Fruit fly (Drosophila melanogaster) whole organism, embryonic: ENCODE data around the gene bib.

Experiments
- CG1024 ChIP-seq: fragments of 200-800 bp; sonication (Bioruptor generic); IDR thresholded peaks from 2 replicates; pipeline ENCODE4 v1.3.6; 2022; ENCODE audit warnings: missing biosample characterization, missing genetic modification characterization
- CG10431 ChIP-seq: fragments of 200-800 bp; sonication (Bioruptor generic); optimal IDR thresholded peaks from 3 replicates; lab custom pipeline; 2018; ENCODE audit warnings: missing biosample characterization, mild to moderate bottlenecking, missing genetic modification characterization
- CG11504 ChIP-seq: fragments of 200-800 bp; sonication (Bioruptor generic); optimal IDR thresholded peaks from 3 replicates; lab custom pipeline; 2019; ENCODE audit warnings: missing biosample characterization, mild to moderate bottlenecking, missing genetic modification characterization, moderate library complexity
- CG1233 ChIP-seq: fragments of 200-800 bp; sonication (Bioruptor generic); optimal IDR thresholded peaks from 4 replicates; lab custom pipeline; 2018; ENCODE audit warnings: missing biosample characterization, mild to moderate bottlenecking, missing genetic modification characterization
- CG14667 ChIP-seq: fragments of 200-800 bp; sonication (Bioruptor generic); IDR thresholded peaks from 2 replicates; pipeline ENCODE4 v1.3.6; 2022; ENCODE audit warnings: missing biosample characterization, missing genetic modification characterization
- CG1603 ChIP-seq: fragments of 200-800 bp; sonication (Bioruptor generic); optimal IDR thresholded peaks from 2 replicates; lab custom pipeline; 2019; ENCODE audit warnings: missing biosample characterization, mild to moderate bottlenecking, missing genetic modification characterization, moderate library complexity
- CG17359 ChIP-seq: fragments of 200-800 bp; sonication (Bioruptor generic); optimal IDR thresholded peaks from 3 replicates; lab custom pipeline; 2018; ENCODE audit warnings: missing biosample characterization, mild to moderate bottlenecking, missing genetic modification characterization, moderate library complexity
- CG17361 ChIP-seq: fragments of 200-800 bp; sonication (Bioruptor generic); IDR thresholded peaks from 3 replicates; pipeline ENCODE4 v1.3.6; 2022; ENCODE audit warnings: missing biosample characterization, missing genetic modification characterization
- CG17802 ChIP-seq: fragments of 200-800 bp; sonication (Bioruptor generic); optimal IDR thresholded peaks from 2 replicates; lab custom pipeline; 2018; ENCODE audit warnings: missing biosample characterization, mild to moderate bottlenecking, missing genetic modification characterization, moderate library complexity
- CG2712 ChIP-seq: fragments of 200-800 bp; optimal IDR thresholded peaks from 3 replicates; lab custom pipeline; 2019; ENCODE audit warnings: missing biosample characterization, mild to moderate bottlenecking, missing genetic modification characterization, moderate library complexity
- CG2875 ChIP-seq: fragments of 200-800 bp; sonication (Bioruptor generic); optimal IDR thresholded peaks from 2 replicates; lab custom pipeline; 2017; ENCODE audit warnings: missing biosample characterization, mild to moderate bottlenecking, missing genetic modification characterization, missing genetic modification reagents
- CG31441 ChIP-seq: fragments of 200-800 bp; sonication (Bioruptor generic); IDR thresholded peaks from 2 replicates; pipeline ENCODE4 v1.3.6; 2022; ENCODE audit warnings: missing biosample characterization, missing genetic modification characterization
- CG33557 ChIP-seq: fragments of 200-800 bp; sonication (Bioruptor generic); optimal IDR thresholded peaks from 2 replicates; lab custom pipeline; 2019; ENCODE audit warnings: missing biosample characterization, mild to moderate bottlenecking, missing genetic modification characterization, moderate library complexity
- CG3407 ChIP-seq: fragments of 200-800 bp; sonication (Bioruptor generic); optimal IDR thresholded peaks from 2 replicates; lab custom pipeline; 2018; ENCODE audit warnings: missing biosample characterization, mild to moderate bottlenecking, missing genetic modification characterization
- CG4404 ChIP-seq: fragments of 200-800 bp; sonication (Bioruptor generic); IDR thresholded peaks from 2 replicates; pipeline ENCODE4 v1.3.6; 2022; ENCODE audit warnings: missing biosample characterization, missing genetic modification characterization
- CG7372 ChIP-seq: fragments of 200-800 bp; sonication (Bioruptor generic); IDR thresholded peaks from 2 replicates; pipeline ENCODE4 v1.3.6; 2022; ENCODE audit warnings: missing biosample characterization, missing genetic modification characterization
- CG8281 ChIP-seq: fragments of 200-800 bp; sonication (Bioruptor generic); optimal IDR thresholded peaks from 2 replicates; lab custom pipeline; 2018; ENCODE audit warnings: missing biosample characterization, mild to moderate bottlenecking, missing genetic modification characterization, moderate library complexity
- CG9437 ChIP-seq: fragments of 200-800 bp; sonication (Bioruptor generic); optimal IDR thresholded peaks from 2 replicates; lab custom pipeline; 2018; ENCODE audit warnings: missing biosample characterization, mild to moderate bottlenecking, missing genetic modification characterization
- CG9876 ChIP-seq: fragments of 200-800 bp; sonication (Bioruptor generic); optimal IDR thresholded peaks from 2 replicates; lab custom pipeline; 2016; ENCODE audit warnings: missing biosample characterization, missing genetic modification characterization
- D ChIP-seq, 2 experiments: fragments of 200-800 bp in 1 of 2; fragments of >200 bp in 1 of 2; sonication (Bioruptor generic) in 1 of 2; optimal IDR thresholded peaks; 2 replicates in 1 of 2; 3 replicates in 1 of 2; lab custom pipeline; 2017; ENCODE audit warnings: mild to moderate bottlenecking in 1 of 2, missing biosample characterization in 1 of 2, missing genetic modification characterization in 1 of 2, missing genetic modification reagents in 1 of 2
- Doc3 ChIP-seq: fragments of 200-800 bp; sonication (Bioruptor generic); IDR thresholded peaks from 3 replicates; pipeline ENCODE4 v1.3.6; 2022; ENCODE audit warnings: missing biosample characterization, missing genetic modification characterization; ENCODE audit not compliant: partially characterized antibody
- Fer1 ChIP-seq: fragments of 200-800 bp; sonication (Bioruptor generic); optimal IDR thresholded peaks from 2 replicates; lab custom pipeline; 2017; ENCODE audit warnings: missing biosample characterization, mild to moderate bottlenecking, missing genetic modification characterization
- Kr ChIP-seq: fragments of 200-800 bp; sonication (Bioruptor generic); optimal IDR thresholded peaks from 2 replicates; lab custom pipeline; 2017; ENCODE audit warnings: missing biosample characterization, mild to moderate bottlenecking, missing genetic modification characterization
- Lpt ChIP-seq: fragments of >200 bp; optimal IDR thresholded peaks from 2 replicates; lab custom pipeline; 2018; ENCODE audit warnings: missing biosample characterization, missing genetic modification characterization
- Max ChIP-seq: fragments of 200-800 bp; sonication (Bioruptor generic); optimal IDR thresholded peaks from 2 replicates; lab custom pipeline; 2016; ENCODE audit warnings: missing biosample characterization, mild to moderate bottlenecking, missing genetic modification characterization
- Ravus ChIP-seq: fragments of 200-800 bp; sonication (Bioruptor generic); IDR thresholded peaks from 2 replicates; pipeline ENCODE4 v1.3.6; 2022; ENCODE audit warnings: missing biosample characterization, missing genetic modification characterization
- Sox102F ChIP-seq: fragments of 200-800 bp; sonication (Bioruptor generic); optimal IDR thresholded peaks from 2 replicates; lab custom pipeline; 2018; ENCODE audit warnings: missing biosample characterization, mild to moderate bottlenecking, missing genetic modification characterization, moderate library complexity
- Xrp1 ChIP-seq: fragments of 200-800 bp; sonication (Bioruptor generic); IDR thresholded peaks from 2 replicates; pipeline ENCODE4 v1.3.6; 2022; ENCODE audit warnings: missing biosample characterization, missing genetic modification characterization
- amos ChIP-seq: fragments of 200-800 bp; sonication (Bioruptor generic); IDR thresholded peaks from 2 replicates; pipeline ENCODE4 v1.3.6; 2022; ENCODE audit warnings: missing biosample characterization, missing genetic modification characterization; ENCODE audit not compliant: partially characterized antibody
- bowl ChIP-seq: fragments of 200-800 bp; sonication (Bioruptor generic); IDR thresholded peaks from 2 replicates; pipeline ENCODE4 v1.3.6; 2022; ENCODE audit warnings: missing biosample characterization, missing genetic modification characterization
- cad ChIP-seq: fragments of >200 bp; optimal IDR thresholded peaks from 2 replicates; lab custom pipeline; 2017; ENCODE audit warnings: missing biosample characterization, missing genetic modification characterization
- danr ChIP-seq: fragments of 200-800 bp; sonication (Bioruptor generic); IDR thresholded peaks from 2 replicates; pipeline ENCODE4 v1.3.6; 2022; ENCODE audit warnings: missing biosample characterization, missing genetic modification characterization
- ems ChIP-seq: fragments of 200-800 bp; sonication (Bioruptor generic); optimal IDR thresholded peaks from 3 replicates; lab custom pipeline; 2016; ENCODE audit warnings: missing biosample characterization, missing genetic modification characterization
- gcm ChIP-seq: fragments of 200-800 bp; sonication (Bioruptor generic); optimal IDR thresholded peaks from 2 replicates; lab custom pipeline; 2019; ENCODE audit warnings: missing biosample characterization, mild to moderate bottlenecking, missing genetic modification characterization, moderate library complexity
- klu ChIP-seq: fragments of 200-800 bp; sonication (Bioruptor generic); IDR thresholded peaks from 2 replicates; pipeline ENCODE4 v1.3.6; 2022; ENCODE audit warnings: missing biosample characterization, missing genetic modification characterization
- odd ChIP-seq: fragments of 200-800 bp; sonication (Bioruptor generic); optimal IDR thresholded peaks from 2 replicates; lab custom pipeline; 2017; ENCODE audit warnings: missing biosample characterization, mild to moderate bottlenecking, missing genetic modification characterization
- org-1 ChIP-seq: fragments of 200-800 bp; sonication (Bioruptor generic); optimal IDR thresholded peaks from 2 replicates; lab custom pipeline; 2017; ENCODE audit warnings: missing biosample characterization, missing genetic modification characterization
- p53 ChIP-seq: fragments of 200-800 bp; sonication (Bioruptor generic); optimal IDR thresholded peaks from 2 replicates; lab custom pipeline; 2016; ENCODE audit warnings: missing biosample characterization, missing genetic modification characterization
- pfk ChIP-seq: fragments of 200-800 bp; sonication (Bioruptor generic); optimal IDR thresholded peaks from 2 replicates; lab custom pipeline; 2018; ENCODE audit warnings: missing biosample characterization, mild to moderate bottlenecking, missing genetic modification characterization, moderate library complexity
- run ChIP-seq: fragments of 200-800 bp; sonication (Bioruptor generic); optimal IDR thresholded peaks from 3 replicates; lab custom pipeline; 2018; ENCODE audit warnings: missing biosample characterization, mild to moderate bottlenecking, missing genetic modification characterization
- shn ChIP-seq: fragments of 200-800 bp; sonication (Bioruptor generic); optimal IDR thresholded peaks from 3 replicates; lab custom pipeline; 2016; ENCODE audit warnings: missing biosample characterization, missing genetic modification characterization
- slbo ChIP-seq: fragments of 200-800 bp; sonication (Bioruptor generic); IDR thresholded peaks from 2 replicates; pipeline ENCODE4 v1.3.6; 2022; ENCODE audit warnings: missing biosample characterization, missing genetic modification characterization
- slou ChIP-seq: fragments of 200-800 bp; sonication (Bioruptor generic); optimal IDR thresholded peaks from 3 replicates; lab custom pipeline; 2016; ENCODE audit warnings: missing biosample characterization, missing genetic modification characterization
- slp2 ChIP-seq: fragments of 200-800 bp; sonication (Bioruptor generic); optimal IDR thresholded peaks from 2 replicates; lab custom pipeline; 2016; ENCODE audit warnings: missing biosample characterization, missing genetic modification characterization
- ssp ChIP-seq: fragments of 200-800 bp; sonication (Bioruptor generic); IDR thresholded peaks from 2 replicates; pipeline ENCODE4 v1.3.6; 2022; ENCODE audit warnings: missing biosample characterization, missing genetic modification characterization
- stwl ChIP-seq: fragments of 200-800 bp; sonication (Bioruptor generic); optimal IDR thresholded peaks from 3 replicates; lab custom pipeline; 2018; ENCODE audit warnings: missing biosample characterization, mild to moderate bottlenecking, missing genetic modification characterization, moderate library complexity
- vnd ChIP-seq: fragments of 200-800 bp; sonication (Bioruptor generic); IDR thresholded peaks from 3 replicates; pipeline ENCODE4 v1.3.6; 2022; ENCODE audit warnings: missing biosample characterization, missing genetic modification characterization; ENCODE audit not compliant: partially characterized antibody
- vvl ChIP-seq: fragments of 200-800 bp; sonication (Bioruptor generic); IDR thresholded peaks from 2 replicates; pipeline ENCODE4 v1.3.6; 2022; ENCODE audit warnings: missing biosample characterization, missing genetic modification characterization

Gene bib

DNA sequence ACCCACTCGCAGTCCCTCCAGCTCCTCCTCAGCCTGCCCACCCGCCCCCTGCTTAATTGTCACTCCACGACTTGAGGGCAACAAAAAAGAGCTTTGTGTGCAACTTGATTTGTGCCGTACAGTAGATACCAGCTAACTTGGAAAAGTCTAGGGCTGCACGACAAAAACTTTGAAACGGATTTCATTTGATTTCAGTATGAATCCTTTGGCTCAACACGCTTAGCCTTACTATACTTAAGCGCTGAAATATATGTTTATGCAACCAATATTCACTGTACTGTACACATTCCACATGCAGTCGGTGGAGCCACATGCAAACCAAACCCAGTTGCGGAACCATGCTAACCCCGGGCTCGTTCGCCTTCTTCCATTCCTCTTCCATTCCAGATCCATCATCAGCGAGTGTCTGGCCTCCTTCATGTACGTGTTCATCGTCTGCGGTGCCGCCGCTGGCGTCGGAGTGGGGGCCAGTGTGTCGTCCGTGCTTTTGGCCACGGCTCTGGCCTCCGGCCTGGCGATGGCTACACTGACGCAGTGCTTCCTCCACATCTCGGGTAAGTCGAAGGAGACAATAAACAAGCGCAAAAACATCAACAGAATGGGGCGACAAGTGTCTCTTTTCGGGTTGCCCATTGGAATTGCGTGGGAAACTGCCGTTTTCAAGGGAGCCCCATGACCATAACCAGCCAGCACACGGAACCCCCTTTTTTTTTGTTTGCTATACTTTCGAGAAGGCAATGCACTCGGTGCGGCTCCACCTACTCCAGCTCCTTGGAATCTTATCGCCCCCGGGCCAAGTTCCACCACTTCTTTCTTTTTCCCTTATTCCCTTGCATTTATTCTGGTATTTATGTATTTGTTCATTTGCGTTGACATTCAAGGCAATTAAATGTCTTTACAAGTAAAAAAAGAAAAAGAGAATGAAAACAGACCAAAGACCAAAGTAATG lies 2.2 kb downstream of the bib start:
- TF ChIP-seq stwl (tag; lab: Kevin White, UChicago) (no peak), CG4404 (GFP tag; lab: Robert Waterston, UW) (peak; percentile 36; the same call in 1 of the 2 replicates), p53 (GFP tag; lab: Kevin White, UChicago) (no peak), Ravus (GFP tag; lab: Robert Waterston, UW) (no peak), slbo (GFP tag; lab: Robert Waterston, UW) (peak; percentile 36; the same call in 1 of the 2 replicates), CG33557 (no peak), odd (no peak), cad (no peak), D (optimal IDR thresholded peaks at IDR 0.05; lab: Kevin White, UChicago) (no peak), D (GFP tag; optimal IDR thresholded peaks at IDR 0.05; lab: Kevin White, UChicago) (peak; percentile 67), vvl (GFP tag; lab: Robert Waterston, UW) (peak; percentile 87), CG2875 (GFP tag; lab: Kevin White, UChicago) (peak; percentile 10), CG1024 (GFP tag; lab: Robert Waterston, UW) (peak; percentile 70), Max (GFP tag; lab: Kevin White, UChicago) (no peak), gcm (GFP tag; lab: Kevin White, UChicago) (no peak), CG8281 (no peak), pfk (GFP tag; lab: Kevin White, UChicago) (no peak), CG11504 (tag; lab: Kevin White, UChicago) (peak; percentile 79), bowl (no peak), ems (GFP tag; lab: Kevin White, UChicago) (no peak), CG17802 (tag; lab: Kevin White, UChicago) (peak; percentile 55), org-1 (GFP tag; lab: Kevin White, UChicago) (peak; percentile 37), CG3407 (GFP tag; lab: Kevin White, UChicago) (peak; percentile 1), klu (GFP tag; lab: Robert Waterston, UW) (no peak), Kr (GFP tag; lab: Kevin White, UChicago) (no peak), CG2712 (tag; lab: Kevin White, UChicago) (peak; percentile 71), CG14667 (GFP tag; lab: Robert Waterston, UW) (peak; percentile 65), danr (GFP tag; lab: Robert Waterston, UW) (0 out of 2 replicates have a peak, but pooled peaks have one; percentile 21), CG1603 (tag; lab: Kevin White, UChicago) (peak; percentile 83), Lpt (GFP tag; lab: Kevin White, UChicago) (no peak), CG17359 (tag; lab: Kevin White, UChicago) (peak; percentile 72), CG1233 (GFP tag; lab: Kevin White, UChicago) (peak; percentile 6), shn (GFP tag; lab: Kevin White, UChicago) (peak; percentile 6), slp2 (GFP tag; lab: Kevin White, UChicago) (peak; percentile 16), Xrp1 (GFP tag; lab: Robert Waterston, UW) (peak; percentile 85), vnd (GFP tag; lab: Robert Waterston, UW) (no peak), slou (GFP tag; lab: Kevin White, UChicago) (no peak), CG17361 (peak; percentile 62; the same call in 2 of the 3 replicates), CG9437 (GFP tag; lab: Kevin White, UChicago) (no peak), Doc3 (GFP tag; lab: Robert Waterston, UW) (no peak), amos (no peak), CG7372 (GFP tag; lab: Robert Waterston, UW) (0 out of 2 replicates have a peak, but pooled peaks have one; percentile 38), CG31441 (GFP tag; lab: Robert Waterston, UW) (peak; percentile 68), Fer1 (GFP tag; lab: Kevin White, UChicago) (no peak), run (tag; lab: Kevin White, UChicago) (no peak), CG10431 (GFP tag; lab: Kevin White, UChicago) (no peak), Sox102F (GFP tag; lab: Kevin White, UChicago) (peak; percentile 72), CG9876 (GFP tag; lab: Kevin White, UChicago) (no peak), ssp (GFP tag; lab: Robert Waterston, UW) (peak; percentile 52)
